Fruit fly (Drosophila melanogaster): Measurements from ENCODE around the gene CG18094.

DNA sequence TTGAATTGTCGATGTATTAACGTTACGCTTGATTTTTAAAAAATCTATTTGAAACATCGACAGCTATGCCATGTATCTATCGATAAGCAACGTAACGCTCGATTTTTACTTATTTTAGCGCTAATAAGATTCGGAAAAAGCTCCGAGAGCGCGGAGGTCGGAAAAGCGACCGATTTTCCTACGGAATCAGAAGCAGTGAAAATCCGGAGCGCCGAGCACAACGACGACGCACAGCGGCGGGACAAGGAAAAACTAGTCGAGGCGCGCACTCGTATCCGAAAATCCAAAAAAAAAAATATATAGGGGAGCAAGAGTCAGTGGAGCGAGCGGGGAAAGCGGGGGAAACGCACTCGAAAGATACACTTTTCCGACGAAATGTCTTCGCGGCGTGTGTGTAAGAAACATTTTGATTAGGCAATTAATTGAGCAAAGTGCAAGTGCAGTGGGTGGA is 28.6 kb downstream of the CG18094 start, which contains the start of gene CG10132:
- TF ChIP-seq Clk (GFP tag; optimal IDR thresholded peaks at IDR 0.05) = no peak
- no peak for TF ChIP-seq CG12768 (GFP tag; optimal IDR thresholded peaks at IDR 0.05)
- TF ChIP-seq CG1620 (GFP tag; optimal IDR thresholded peaks at IDR 0.05) = no peak
- TF ChIP-seq kay (GFP tag; ENCODE audit: borderline replicate concordance) = no peak
- no peak for TF ChIP-seq toe (GFP tag; optimal IDR thresholded peaks at IDR 0.05)
- no peak for TF ChIP-seq CG14711 (tag; optimal IDR thresholded peaks at IDR 0.05)
- TF ChIP-seq pad (GFP tag; optimal IDR thresholded peaks at IDR 0.05) = no peak
- no peak for TF ChIP-seq CG5204 (GFP tag; optimal IDR thresholded peaks at IDR 0.05)
- no peak for TF ChIP-seq Mnt (GFP tag; optimal IDR thresholded peaks at IDR 0.05)
- TF ChIP-seq cic (GFP tag; optimal IDR thresholded peaks at IDR 0.05) = no peak
- no peak for TF ChIP-seq ovo (GFP tag; optimal IDR thresholded peaks at IDR 0.05)
- TF ChIP-seq Crg-1 (GFP tag; optimal IDR thresholded peaks at IDR 0.05) = no peak
- TF ChIP-seq Hr96 (GFP tag; optimal IDR thresholded peaks at IDR 0.05) = no peak
- TF ChIP-seq CG7045 (GFP tag; optimal IDR thresholded peaks at IDR 0.05) = no peak
